Worm (Caenorhabditis elegans) whole organism, midembryonic: ENCODE results near the gene gst-12.

ENCODE experiments used
- T22C8.4 ChIP-seq: fragments of 200-800 bp; sonication (Bioruptor generic); IDR thresholded peaks from 2 replicates; pipeline ENCODE4 v1.3.6; 2022; ENCODE audit warnings: missing genetic modification characterization, missing compliant biosample characterization
- flt-1 ChIP-seq: fragments of 200-800 bp; sonication (Bioruptor generic); IDR thresholded peaks from 2 replicates; pipeline ENCODE4 v1.3.6; 2022; ENCODE audit warnings: missing genetic modification characterization, missing compliant biosample characterization
- klf-2 ChIP-seq: fragments of 200-800 bp; sonication (Bioruptor generic); conservative IDR thresholded peaks from 2 replicates; pipeline ENCODE4 v1.3.6; 2022; ENCODE audit warnings: missing genetic modification reagents, missing genetic modification characterization, missing compliant biosample characterization
- ref-1 ChIP-seq: fragments of 200-800 bp; sonication (Bioruptor generic); conservative IDR thresholded peaks from 2 replicates; pipeline ENCODE4 v1.3.6; 2022; ENCODE audit warnings: missing genetic modification reagents, missing genetic modification characterization, missing compliant biosample characterization
- tab-1 ChIP-seq: fragments of 200-800 bp; sonication (Bioruptor generic); IDR thresholded peaks from 2 replicates; pipeline ENCODE4 v1.3.6; 2022; ENCODE audit warnings: missing genetic modification characterization, missing compliant biosample characterization
- ztf-23 ChIP-seq: fragments of 200-800 bp; sonication (Bioruptor generic); IDR thresholded peaks from 2 replicates; pipeline ENCODE4 v1.3.6; 2022; ENCODE audit warnings: missing genetic modification reagents, missing genetic modification characterization, missing compliant biosample characterization
- ztf-29 ChIP-seq: fragments of 200-800 bp; sonication (Bioruptor generic); IDR thresholded peaks from 2 replicates; pipeline ENCODE4 v1.3.6; 2022; ENCODE audit warnings: missing genetic modification reagents, missing genetic modification characterization, missing compliant biosample characterization

- TF ChIP-seq T22C8.4 (no peak), ztf-23 (GFP tag; lab: Robert Waterston, UW) (no peak), tab-1 (GFP tag; lab: Robert Waterston, UW) (no peak), klf-2 (GFP tag; lab: Robert Waterston, UW) (no peak), ref-1 (GFP tag; lab: Robert Waterston, UW) (no peak), ztf-29 (no peak), flt-1 (GFP tag; lab: Robert Waterston, UW) (no peak)
Observed at ce11 chrII:13630690-13631089, 12.8 kb upstream of the gst-12 start, which contains the start of the genes gst-17 and gst-18.
